Worm (Caenorhabditis elegans): ENCODE results near the gene F01D5.8.

The F01D5.8 gene

ce11 chrII:14018192-14018591, 7.7 kb downstream of the F01D5.8 start (continued):
- TF ChIP-seq unc-86 (tag; optimal IDR thresholded peaks at IDR 0.05) (peak; percentile 55), alr-1 (tag; optimal IDR thresholded peaks at IDR 0.05; ENCODE audit: borderline replicate concordance) (no peak), skn-1 (tag; optimal IDR thresholded peaks at IDR 0.05) (peak; percentile 34), lir-3 (tag; optimal IDR thresholded peaks at IDR 0.05; ENCODE audit: poor library complexity) (peak; percentile 34), dpl-1 (GFP tag; optimal IDR thresholded peaks at IDR 0.05) (peak; percentile 28 to 67 (median 50)), nhr-28 (tag; optimal IDR thresholded peaks at IDR 0.05) (no peak), ces-1 (GFP tag; optimal IDR thresholded peaks at IDR 0.05) (no peak), rnt-1 (tag; optimal IDR thresholded peaks at IDR 0.05) (peak; percentile 85), nhr-76 (tag; optimal IDR thresholded peaks at IDR 0.05) (peak; percentile 48), snpc-4 (tag; optimal IDR thresholded peaks at IDR 0.05) (peak; percentile 100), ceh-82 (tag; optimal IDR thresholded peaks at IDR 0.05) (peak; percentile 22 to 58 (median 33)), nhr-77 (tag; optimal IDR thresholded peaks at IDR 0.05) (peak; percentile 86), nhr-85 (tag) (peak; percentile 97), fkh-10 (GFP tag; optimal IDR thresholded peaks at IDR 0.05) (no peak), egl-13 (tag; optimal IDR thresholded peaks at IDR 0.05) (peak; percentile 65), F16B12.6 (tag; optimal IDR thresholded peaks at IDR 0.05) (peak; percentile 3), nhr-237 (tag; optimal IDR thresholded peaks at IDR 0.05) (no peak), fkh-8 (tag; optimal IDR thresholded peaks at IDR 0.05) (no peak), lin-35 (GFP tag; optimal IDR thresholded peaks at IDR 0.05) (peak; percentile 40 to 80), ceh-90 (tag; optimal IDR thresholded peaks at IDR 0.05) (no peak), lin-14 (GFP tag; optimal IDR thresholded peaks at IDR 0.05) (peak; percentile 83), sptf-1 (tag; optimal IDR thresholded peaks at IDR 0.05) (no peak), zag-1 (tag; optimal IDR thresholded peaks at IDR 0.05) (no peak), unc-130 (tag; optimal IDR thresholded peaks at IDR 0.05) (peak; percentile 23), nhr-71 (tag; optimal IDR thresholded peaks at IDR 0.05) (peak; percentile 94), hlh-4 (tag; optimal IDR thresholded peaks at IDR 0.05) (peak; percentile 30), tlp-1 (tag; optimal IDR thresholded peaks at IDR 0.05) (no peak), C34B4.2 (tag; optimal IDR thresholded peaks at IDR 0.05) (peak; percentile 5), elt-3 (tag; optimal IDR thresholded peaks at IDR 0.05) (peak in 2 of 6 experiments; percentile 67 to 70), nhr-11 (tag; optimal IDR thresholded peaks at IDR 0.05) (peak; percentile 49), mdl-1 (tag; optimal IDR thresholded peaks at IDR 0.05) (peak in 1 of 2 experiments; percentile 49), hlh-17 (GFP tag; optimal IDR thresholded peaks at IDR 0.05; ENCODE audit: borderline replicate concordance) (no peak), unc-30 (tag; optimal IDR thresholded peaks at IDR 0.05) (no peak), vab-15 (tag; optimal IDR thresholded peaks at IDR 0.05) (no peak)

- TF ChIP-seq vab-15 (tag; optimal IDR thresholded peaks at IDR 0.05) (no peak), egl-13 (tag; optimal IDR thresholded peaks at IDR 0.05) (no peak), unc-30 (tag; optimal IDR thresholded peaks at IDR 0.05) (no peak), C04F5.9 (tag; optimal IDR thresholded peaks at IDR 0.05) (no peak), lin-13 (GFP tag; optimal IDR thresholded peaks at IDR 0.05) (no peak), ces-1 (GFP tag; optimal IDR thresholded peaks at IDR 0.05) (no peak), lin-39 (tag; optimal IDR thresholded peaks at IDR 0.05) (no peak), hlh-4 (tag; optimal IDR thresholded peaks at IDR 0.05) (no peak), nhr-77 (tag; optimal IDR thresholded peaks at IDR 0.05) (no peak), nhr-47 (tag; optimal IDR thresholded peaks at IDR 0.05) (no peak), nhr-76 (tag; optimal IDR thresholded peaks at IDR 0.05) (no peak), efl-3 (GFP tag; optimal IDR thresholded peaks at IDR 0.05) (no peak)
These were observed 8.4 kb downstream of the F01D5.8 start for ce11 chrII:14018887-14019286.

- TF ChIP-seq ceh-8 (GFP tag; optimal IDR thresholded peaks at IDR 0.05) = peak; percentile 43
These were observed 9.1 kb downstream of the F01D5.8 start for ce11 chrII:14019625-14020024.
